Worm (Caenorhabditis elegans): ENCODE results near the gene spe-36.

Gene spe-36

ce11 chrIV:11592165-11592564 lies at the start of gene spe-36:
Gene spe-36 (minus strand): TSS chrIV:11592265.
- no peak for TF ChIP-seq lin-32 (GFP tag; optimal IDR thresholded peaks at IDR 0.05)
- no peak for TF ChIP-seq ceh-43 (GFP tag; optimal IDR thresholded peaks at IDR 0.05)
- TF ChIP-seq nhr-28 (tag; optimal IDR thresholded peaks at IDR 0.05): no peak
- TF ChIP-seq sem-2 (GFP tag; optimal IDR thresholded peaks at IDR 0.05): no peak
- TF ChIP-seq lin-13 (tag; optimal IDR thresholded peaks at IDR 0.05): no peak
- TF ChIP-seq mep-1 (tag; optimal IDR thresholded peaks at IDR 0.05): no peak
- TF ChIP-seq unc-62 (GFP tag; optimal IDR thresholded peaks at IDR 0.05): no peak
- TF ChIP-seq elt-3 (tag; optimal IDR thresholded peaks at IDR 0.05): no peak
- no peak for TF ChIP-seq bed-3 (GFP tag; optimal IDR thresholded peaks at IDR 0.05)
- no peak for TF ChIP-seq ham-2 (GFP tag; optimal IDR thresholded peaks at IDR 0.05)
- no peak for TF ChIP-seq ceh-39 (tag; optimal IDR thresholded peaks at IDR 0.05)
- no peak for TF ChIP-seq flh-1 (GFP tag; optimal IDR thresholded peaks at IDR 0.05)
- TF ChIP-seq sptf-1 (tag; optimal IDR thresholded peaks at IDR 0.05): no peak
- TF ChIP-seq nhr-237 (tag; optimal IDR thresholded peaks at IDR 0.05): no peak

ce11 chrIV:11641802-11642201 lies 49.7 kb upstream of the spe-36 start, which contains the start of gene ZK809.1:
Gene ZK809.1 (plus strand): TSS chrIV:11642102.
- TF ChIP-seq ceh-43 (GFP tag; optimal IDR thresholded peaks at IDR 0.05): no peak
- TF ChIP-seq snpc-4 (tag; optimal IDR thresholded peaks at IDR 0.05): no peak
- TF ChIP-seq elt-1 (tag; optimal IDR thresholded peaks at IDR 0.05; ENCODE audit: borderline replicate concordance, insufficient read depth): no peak
- TF ChIP-seq lin-13 (tag; optimal IDR thresholded peaks at IDR 0.05): no peak
- no peak for TF ChIP-seq ham-2 (GFP tag; optimal IDR thresholded peaks at IDR 0.05)
- TF ChIP-seq nhr-237 (tag; optimal IDR thresholded peaks at IDR 0.05): no peak
- TF ChIP-seq elt-3 (tag; optimal IDR thresholded peaks at IDR 0.05): no peak
- no peak for TF ChIP-seq ces-1 (GFP tag; optimal IDR thresholded peaks at IDR 0.05)
- TF ChIP-seq zip-8 (tag; optimal IDR thresholded peaks at IDR 0.05): no peak

ce11 chrIV:11640915-11641314 lies 48.9 kb upstream of the spe-36 start, which contains the start of gene ttr-50:
Gene ttr-50 (minus strand): TSS chrIV:11641015.
- TF ChIP-seq drap-1 (GFP tag; optimal IDR thresholded peaks at IDR 0.05) (no peak), ztf-11 (tag; optimal IDR thresholded peaks at IDR 0.05) (no peak), unc-39 (tag; optimal IDR thresholded peaks at IDR 0.05) (no peak), unc-62 (GFP tag; optimal IDR thresholded peaks at IDR 0.05) (no peak), lin-32 (GFP tag; optimal IDR thresholded peaks at IDR 0.05) (no peak), ham-2 (GFP tag; optimal IDR thresholded peaks at IDR 0.05) (no peak), mep-1 (tag; optimal IDR thresholded peaks at IDR 0.05) (no peak), elt-3 (tag; optimal IDR thresholded peaks at IDR 0.05) (no peak), tbx-8 (GFP tag; optimal IDR thresholded peaks at IDR 0.05) (no peak), ceh-43 (GFP tag; optimal IDR thresholded peaks at IDR 0.05) (no peak), sem-2 (GFP tag; optimal IDR thresholded peaks at IDR 0.05) (no peak), mls-2 (tag; optimal IDR thresholded peaks at IDR 0.05) (no peak)

- no peak for TF ChIP-seq nhr-76 (tag; optimal IDR thresholded peaks at IDR 0.05)
- TF ChIP-seq blmp-1 (tag; optimal IDR thresholded peaks at IDR 0.05): no peak
- TF ChIP-seq ham-2 (GFP tag; optimal IDR thresholded peaks at IDR 0.05): no peak
- TF ChIP-seq nhr-2 (tag; optimal IDR thresholded peaks at IDR 0.05): no peak
- no peak for TF ChIP-seq nhr-28 (tag; optimal IDR thresholded peaks at IDR 0.05)
- no peak for TF ChIP-seq zip-8 (tag; optimal IDR thresholded peaks at IDR 0.05)
Observed at ce11 chrIV:11638016-11638415, 46.0 kb upstream of the spe-36 start, which contains the start of gene rbm-17. Gene rbm-17 (plus strand): TSS chrIV:11638316.

ce11 chrIV:11636409-11636723 lies 44.3 kb upstream of the spe-36 start, which contains the start of gene F58B3.6:
Gene F58B3.6 (plus strand): TSS chrIV:11636648.
- TF ChIP-seq ceh-83 (GFP tag; optimal IDR thresholded peaks at IDR 0.05) (no peak), ztf-11 (tag; optimal IDR thresholded peaks at IDR 0.05) (no peak), flh-1 (GFP tag; optimal IDR thresholded peaks at IDR 0.05) (no peak), nhr-12 (tag; optimal IDR thresholded peaks at IDR 0.05) (no peak), hlh-1 (tag; optimal IDR thresholded peaks at IDR 0.05) (no peak), elt-1 (tag; optimal IDR thresholded peaks at IDR 0.05; ENCODE audit: borderline replicate concordance, insufficient read depth) (no peak), unc-62 (GFP tag; optimal IDR thresholded peaks at IDR 0.05) (no peak), nhr-237 (tag; optimal IDR thresholded peaks at IDR 0.05) (no peak), lsy-2 (tag; optimal IDR thresholded peaks at IDR 0.05) (no peak), snpc-4 (tag; optimal IDR thresholded peaks at IDR 0.05) (no peak), tbx-8 (GFP tag; optimal IDR thresholded peaks at IDR 0.05) (no peak), drap-1 (GFP tag; optimal IDR thresholded peaks at IDR 0.05) (no peak), nhr-28 (tag; optimal IDR thresholded peaks at IDR 0.05) (no peak), sem-2 (GFP tag; optimal IDR thresholded peaks at IDR 0.05) (no peak), mab-5 (tag; optimal IDR thresholded peaks at IDR 0.05) (no peak), ceh-43 (GFP tag; optimal IDR thresholded peaks at IDR 0.05) (no peak)
